Worm (Caenorhabditis elegans) whole organism, young adult: ENCODE data around the gene sru-40.

Source experiments
- B0019.2 ChIP-seq: fragments of 200-800 bp; sonication (Bioruptor generic); conservative IDR thresholded peaks from 2 replicates; pipeline ENCODE4 v1.3.6; 2022; ENCODE audit warnings: missing genetic modification reagents, missing genetic modification characterization, missing compliant biosample characterization
- B0336.3 ChIP-seq: fragments of 200-800 bp; sonication (Bioruptor generic); IDR thresholded peaks from 2 replicates; pipeline ENCODE4 v1.3.6; 2022; ENCODE audit warnings: missing genetic modification characterization, missing compliant biosample characterization
- C06A6.2 ChIP-seq: fragments of 200-800 bp; sonication (Bioruptor generic); conservative IDR thresholded peaks from 2 replicates; pipeline ENCODE4 v1.3.6; 2022; ENCODE audit warnings: missing genetic modification characterization, missing compliant biosample characterization
- D2030.7 ChIP-seq: fragments of 200-800 bp; sonication (Bioruptor generic); IDR thresholded peaks from 2 replicates; pipeline ENCODE4 v1.3.6; 2022; ENCODE audit warnings: missing genetic modification reagents, missing genetic modification characterization, missing compliant biosample characterization
- F33H1.4 ChIP-seq: fragments of 200-800 bp; sonication (Bioruptor generic); IDR thresholded peaks from 2 replicates; pipeline ENCODE4 v1.3.6; 2022; ENCODE audit warnings: missing genetic modification reagents, missing genetic modification characterization, missing compliant biosample characterization
- F49E8.2 ChIP-seq: sonication (generic microtip); optimal IDR thresholded peaks from 3 replicates; lab custom pipeline; 2017; ENCODE audit warnings: missing genetic modification characterization, mild to moderate bottlenecking, missing compliant biosample characterization, antibody characterized with exemption, moderate library complexity; ENCODE audit not compliant: insufficient read depth
- F55B11.4 ChIP-seq: sonication (generic microtip); optimal IDR thresholded peaks from 2 replicates; lab custom pipeline; 2016; ENCODE audit warnings: missing compliant biosample characterization, missing genetic modification characterization, borderline replicate concordance; ENCODE audit not compliant: insufficient read depth
- F57A8.1 ChIP-seq: fragments of 200-800 bp; sonication (Bioruptor generic); optimal IDR thresholded peaks from 2 replicates; lab custom pipeline; 2018; ENCODE audit warnings: mild to moderate bottlenecking, missing genetic modification characterization, moderate library complexity, missing compliant biosample characterization
- F57C9.4 ChIP-seq: sonication (generic microtip); optimal IDR thresholded peaks from 2 replicates; lab custom pipeline; 2017; ENCODE audit warnings: mild to moderate bottlenecking, missing genetic modification characterization, missing compliant biosample characterization
- T26A5.8 ChIP-seq: sonication (generic microtip); optimal IDR thresholded peaks from 2 replicates; lab custom pipeline; 2016; ENCODE audit warnings: missing genetic modification characterization, missing compliant biosample characterization
- Y53G8AR.9 ChIP-seq: fragments of 200-800 bp; sonication (Bioruptor generic); conservative IDR thresholded peaks from 2 replicates; pipeline ENCODE4 v1.3.6; 2022; ENCODE audit warnings: missing genetic modification reagents, missing genetic modification characterization, missing compliant biosample characterization
- Y67H2A.10 ChIP-seq: fragments of 200-800 bp; sonication (Bioruptor generic); conservative IDR thresholded peaks from 2 replicates; pipeline ENCODE4 v1.3.6; 2022; ENCODE audit warnings: missing genetic modification reagents, missing genetic modification characterization, missing compliant biosample characterization
- ZK185.1 ChIP-seq: sonication (generic microtip); optimal IDR thresholded peaks from 2 replicates; lab custom pipeline; 2016; ENCODE audit warnings: mild to moderate bottlenecking, missing genetic modification characterization, missing compliant biosample characterization; ENCODE audit not compliant: poor library complexity, severe bottlenecking
- ama-1 ChIP-seq, 3 experiments: fragments of 150-350 bp in 1 of 3; sonication (generic microtip) in 2 of 3; optimal IDR thresholded peaks; 2 replicates each; lab custom pipeline; 2014 to 2018; ENCODE audit warnings: missing biosample characterization in 2 of 3, missing genetic modification characterization in 2 of 3, missing genetic modification reagents in 2 of 3
- aptf-3 ChIP-seq: fragments of 200-800 bp; sonication (Bioruptor generic); IDR thresholded peaks from 2 replicates; pipeline ENCODE4 v1.3.6; 2022; ENCODE audit warnings: missing genetic modification characterization, missing compliant biosample characterization
- atf-7 ChIP-seq: sonication (generic microtip); optimal IDR thresholded peaks from 2 replicates; lab custom pipeline; 2017; ENCODE audit warnings: mild to moderate bottlenecking, missing genetic modification characterization, missing compliant biosample characterization
- attf-5 ChIP-seq: fragments of 200-800 bp; sonication (Bioruptor generic); optimal IDR thresholded peaks from 2 replicates; lab custom pipeline; 2018; ENCODE audit warnings: mild to moderate bottlenecking, missing genetic modification characterization, missing compliant biosample characterization
- attf-6 ChIP-seq: fragments of 200-800 bp; sonication (Bioruptor generic); IDR thresholded peaks from 2 replicates; pipeline ENCODE4 v1.3.6; 2022; ENCODE audit warnings: missing genetic modification reagents, missing genetic modification characterization, missing compliant biosample characterization
- ceh-91 ChIP-seq: fragments of 200-800 bp; sonication (Bioruptor generic); IDR thresholded peaks from 2 replicates; pipeline ENCODE4 v1.3.6; 2022; ENCODE audit warnings: missing genetic modification reagents, missing genetic modification characterization, missing compliant biosample characterization
- chd-7 ChIP-seq: sonication (generic microtip); optimal IDR thresholded peaks from 2 replicates; lab custom pipeline; 2016; ENCODE audit warnings: mild to moderate bottlenecking, missing genetic modification characterization, moderate library complexity, missing compliant biosample characterization
- dox-1 ChIP-seq: fragments of 200-800 bp; sonication (Bioruptor generic); IDR thresholded peaks from 2 replicates; pipeline ENCODE4 v1.3.6; 2022; ENCODE audit warnings: missing genetic modification reagents, missing genetic modification characterization, missing compliant biosample characterization
- efl-1 ChIP-seq: fragments of 150-350 bp; optimal IDR thresholded peaks from 2 replicates; lab custom pipeline; 2014; ENCODE audit warnings: missing biosample characterization, missing genetic modification reagents, missing genetic modification characterization
- egl-18 ChIP-seq: fragments of 200-800 bp; sonication (Bioruptor generic); IDR thresholded peaks from 2 replicates; pipeline ENCODE4 v1.3.6; 2022; ENCODE audit warnings: missing genetic modification reagents, missing genetic modification characterization, missing compliant biosample characterization
- egrh-3 ChIP-seq: fragments of 200-800 bp; sonication (Bioruptor generic); IDR thresholded peaks from 2 replicates; pipeline ENCODE4 v1.3.6; 2022; ENCODE audit warnings: missing genetic modification reagents, missing genetic modification characterization, missing compliant biosample characterization
- ets-4 ChIP-seq: fragments of 200-800 bp; sonication (Bioruptor generic); optimal IDR thresholded peaks from 2 replicates; lab custom pipeline; 2018; ENCODE audit warnings: mild to moderate bottlenecking, missing genetic modification characterization, missing compliant biosample characterization
- him-1 ChIP-seq: sonication (generic microtip); optimal IDR thresholded peaks from 2 replicates; lab custom pipeline; 2016; ENCODE audit warnings: missing genotype, missing genetic modification reagents, missing genetic modification characterization, missing compliant biosample characterization
- hmg-1.2 ChIP-seq: fragments of 200-800 bp; sonication (Bioruptor generic); IDR thresholded peaks from 2 replicates; pipeline ENCODE4 v1.3.6; 2022; ENCODE audit warnings: missing genetic modification reagents, missing genetic modification characterization, missing compliant biosample characterization
- hmg-20 ChIP-seq: fragments of 200-800 bp; sonication (Bioruptor generic); IDR thresholded peaks from 2 replicates; pipeline ENCODE4 v1.3.6; 2022; ENCODE audit warnings: missing genetic modification reagents, missing genetic modification characterization, missing compliant biosample characterization
- hrde-1 ChIP-seq: sonication (generic microtip); optimal IDR thresholded peaks from 2 replicates; lab custom pipeline; 2016; ENCODE audit warnings: missing genetic modification characterization, mild to moderate bottlenecking, missing compliant biosample characterization, moderate library complexity, missing genotype, missing genetic modification reagents, borderline replicate concordance
- lag-1 ChIP-seq: fragments of 200-800 bp; sonication (Bioruptor generic); IDR thresholded peaks from 2 replicates; pipeline ENCODE4 v1.3.6; 2022; ENCODE audit warnings: missing genetic modification reagents, missing genetic modification characterization, missing compliant biosample characterization
- let-526 ChIP-seq: fragments of 200-800 bp; sonication (Bioruptor generic); IDR thresholded peaks from 2 replicates; pipeline ENCODE4 v1.3.6; 2022; ENCODE audit warnings: missing genetic modification reagents, missing genetic modification characterization, missing compliant biosample characterization
- lin-26 ChIP-seq: fragments of 200-800 bp; sonication (Bioruptor generic); IDR thresholded peaks from 2 replicates; pipeline ENCODE4 v1.3.6; 2022; ENCODE audit warnings: missing genetic modification reagents, missing genetic modification characterization, missing compliant biosample characterization
- lsy-27 ChIP-seq: sonication (generic microtip); optimal IDR thresholded peaks from 2 replicates; lab custom pipeline; 2017; ENCODE audit warnings: missing genetic modification characterization, mild to moderate bottlenecking, missing compliant biosample characterization, antibody characterized with exemption, missing genotype, borderline replicate concordance; ENCODE audit not compliant: insufficient read depth
- mcd-1 ChIP-seq: fragments of 200-800 bp; sonication (Bioruptor generic); IDR thresholded peaks from 2 replicates; pipeline ENCODE4 v1.3.6; 2022; ENCODE audit warnings: missing genetic modification reagents, missing genetic modification characterization, missing compliant biosample characterization
- nfya-2 ChIP-seq: fragments of 200-800 bp; sonication (Bioruptor generic); IDR thresholded peaks from 2 replicates; pipeline ENCODE4 v1.3.6; 2022; ENCODE audit warnings: missing genetic modification reagents, missing genetic modification characterization, missing compliant biosample characterization
- nfyb-1 ChIP-seq: fragments of 200-800 bp; sonication (Bioruptor generic); IDR thresholded peaks from 2 replicates; pipeline ENCODE4 v1.3.6; 2022; ENCODE audit warnings: missing genetic modification reagents, missing genetic modification characterization, missing compliant biosample characterization
- nhr-120 ChIP-seq: fragments of 200-800 bp; sonication (Bioruptor generic); IDR thresholded peaks from 2 replicates; pipeline ENCODE4 v1.3.6; 2022; ENCODE audit warnings: missing genetic modification characterization, missing compliant biosample characterization
- nhr-27 ChIP-seq: fragments of 200-800 bp; sonication (Bioruptor generic); optimal IDR thresholded peaks from 2 replicates; lab custom pipeline; 2018; ENCODE audit warnings: mild to moderate bottlenecking, missing genetic modification characterization, moderate library complexity, missing compliant biosample characterization
- pha-4 ChIP-seq: fragments of 150-350 bp; sonication (generic microtip); optimal IDR thresholded peaks from 2 replicates; lab custom pipeline; 2014; ENCODE audit warnings: missing biosample characterization, missing genetic modification reagents, missing genetic modification characterization
- sdz-38 ChIP-seq: sonication (generic microtip); optimal IDR thresholded peaks from 2 replicates; lab custom pipeline; 2016; ENCODE audit warnings: missing genotype, missing genetic modification characterization, missing compliant biosample characterization
- snpc-1.1 ChIP-seq: sonication (generic microtip); optimal IDR thresholded peaks from 2 replicates; lab custom pipeline; 2017; ENCODE audit warnings: missing genetic modification characterization, mild to moderate bottlenecking, missing compliant biosample characterization, antibody characterized with exemption, moderate library complexity, missing genotype, missing genetic modification reagents; ENCODE audit not compliant: insufficient read depth
- snpc-4 ChIP-seq, 5 experiments: fragments of 150-350 bp in 1 of 5; sonication (generic microtip) in 4 of 5; optimal IDR thresholded peaks; 2 replicates each; lab custom pipeline; 2014 to 2018; ENCODE audit warnings: missing genetic modification characterization in 5 of 5, missing biosample characterization in 3 of 5, antibody characterized with exemption in 2 of 5, mild to moderate bottlenecking in 2 of 5, missing compliant biosample characterization in 2 of 5, missing genotype in 2 of 5, moderate library complexity in 2 of 5, missing genetic modification reagents in 1 of 5
- somi-1 ChIP-seq: fragments of 200-800 bp; sonication (Bioruptor generic); optimal IDR thresholded peaks from 2 replicates; lab custom pipeline; 2018; ENCODE audit warnings: mild to moderate bottlenecking, missing genetic modification characterization, missing compliant biosample characterization
- unc-130 ChIP-seq: sonication (generic microtip); optimal IDR thresholded peaks from 2 replicates; lab custom pipeline; 2016; ENCODE audit warnings: missing genetic modification reagents, missing genetic modification characterization, missing compliant biosample characterization
- zfh-2 ChIP-seq: fragments of 200-800 bp; sonication (Bioruptor generic); conservative IDR thresholded peaks from 2 replicates; pipeline ENCODE4 v1.3.6; 2022; ENCODE audit warnings: missing genetic modification reagents, missing genetic modification characterization, missing compliant biosample characterization

sru-40 gene

ce11 chrV:9789657-9790261, 44.0 kb downstream of the sru-40 start, which contains the start of gene ztf-7 (continued):
- TF ChIP-seq attf-6 (GFP tag; lab: Robert Waterston, UW) (0 out of 2 replicates have a peak, but pooled peaks have one; percentile 11), F55B11.4 (no peak), zfh-2 (GFP tag; lab: Robert Waterston, UW) (no peak), hmg-1.2 (GFP tag; lab: Robert Waterston, UW) (peak; percentile 99), him-1 (no peak), hrde-1 (tag; lab: Kevin White, UChicago) (no peak), hmg-20 (peak; percentile 63)

DNA sequence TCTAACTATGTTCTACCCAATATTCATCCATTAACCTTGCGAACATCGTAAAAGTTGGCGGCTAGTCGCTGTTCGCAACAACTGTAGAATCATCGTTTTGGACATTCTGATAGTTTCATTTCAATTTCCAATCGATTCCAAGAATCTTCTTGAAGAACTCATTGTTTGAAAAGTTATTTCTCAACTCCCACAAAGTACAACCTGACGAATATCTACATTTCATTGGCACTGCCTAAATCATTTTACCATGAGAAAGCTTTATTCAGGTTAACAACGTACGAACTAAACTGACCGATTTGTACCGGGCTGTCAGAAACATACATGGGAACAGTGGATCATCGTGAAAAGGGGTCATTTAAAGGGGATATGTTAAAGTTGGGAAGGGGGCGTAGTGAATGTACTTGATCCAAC, 47.1 kb downstream of the sru-40 start, which contains the start of gene F46B6.6:
Gene F46B6.6, minus strand, starts transcription at position 148 of the 411 bp plus-strand sequence.
- TF ChIP-seq ZK185.1 (tag; lab: Kevin White, UChicago) (no peak), ama-1 (optimal IDR thresholded peaks at IDR 0.05; lab: Kevin White, UChicago) (peak; percentile 72), ama-1 (GFP tag; optimal IDR thresholded peaks at IDR 0.05; lab: Kevin White, UChicago) (peak; percentile 14 to 36), nfyb-1 (GFP tag; lab: Robert Waterston, UW) (0 out of 2 replicates have a peak, but pooled peaks have one; percentile 54), nfya-2 (GFP tag; lab: Robert Waterston, UW) (no peak), sdz-38 (tag; lab: Kevin White, UChicago) (no peak), F49E8.2 (peak; percentile 53), nhr-27 (tag; lab: Kevin White, UChicago) (peak; percentile 22), dox-1 (GFP tag; lab: Robert Waterston, UW) (no peak), F57A8.1 (GFP tag; lab: Kevin White, UChicago) (no peak), let-526 (GFP tag; lab: Robert Waterston, UW) (no peak), T26A5.8 (no peak), aptf-3 (GFP tag; lab: Robert Waterston, UW) (no peak), lsy-27 (no peak), F57C9.4 (tag; lab: Kevin White, UChicago) (no peak), Y67H2A.10 (GFP tag; lab: Robert Waterston, UW) (no peak), ets-4 (GFP tag; lab: Kevin White, UChicago) (no peak), C06A6.2 (GFP tag; lab: Robert Waterston, UW) (0 out of 2 replicates have a peak, but pooled peaks have one; percentile 10), him-1 (no peak), atf-7 (peak; percentile 46), nhr-120 (GFP tag; lab: Robert Waterston, UW) (no peak), efl-1 (no peak), lin-26 (GFP tag; lab: Robert Waterston, UW) (no peak; the same call in 1 of the 2 replicates), snpc-4 (GFP tag; optimal IDR thresholded peaks at IDR 0.05; lab: Kevin White, UChicago) (peak; percentile 33), snpc-4 (tag; optimal IDR thresholded peaks at IDR 0.05; lab: Kevin White, UChicago) (no peak), D2030.7 (no peak), attf-5 (GFP tag; lab: Kevin White, UChicago) (peak; percentile 41), ceh-91 (GFP tag; lab: Robert Waterston, UW) (no peak), Y53G8AR.9 (0 out of 2 replicates have a peak, but pooled peaks have one; percentile 57), egrh-3 (GFP tag; lab: Robert Waterston, UW) (no peak), chd-7 (tag; lab: Kevin White, UChicago) (peak; percentile 80), unc-130 (GFP tag; lab: Kevin White, UChicago) (no peak), B0019.2 (GFP tag; lab: Robert Waterston, UW) (no peak), snpc-1.1 (tag; lab: Kevin White, UChicago) (peak; percentile 11), lag-1 (GFP tag; lab: Robert Waterston, UW) (no peak), pha-4 (tag; lab: Kevin White, UChicago) (no peak), somi-1 (no peak), B0336.3 (GFP tag; lab: Robert Waterston, UW) (peak; percentile 47; the same call in 1 of the 2 replicates), mcd-1 (GFP tag; lab: Robert Waterston, UW) (no peak), F33H1.4 (GFP tag; lab: Robert Waterston, UW) (no peak), egl-18 (GFP tag; lab: Robert Waterston, UW) (no peak)
